Worm (Caenorhabditis elegans): ENCODE measurements around the gene C13E3.1.

The C13E3.1 gene

ce11 chrX:8911077-8911476 lies 18.2 kb downstream of the C13E3.1 start, which contains the start of gene cyn-8:
cyn-8 (plus strand) TSS chrX:8911293.
- peak; percentile 75 for TF ChIP-seq nhr-129 (tag; optimal IDR thresholded peaks at IDR 0.05)
- peak; percentile 18 for TF ChIP-seq crh-2 (tag; optimal IDR thresholded peaks at IDR 0.05)
- no peak for TF ChIP-seq egl-27 (tag; optimal IDR thresholded peaks at IDR 0.05)
- TF ChIP-seq C34F6.9 (tag; optimal IDR thresholded peaks at IDR 0.05) = peak; percentile 39
- TF ChIP-seq unc-55 (GFP tag; optimal IDR thresholded peaks at IDR 0.05) = peak; percentile 55
- TF ChIP-seq lin-11 (tag; optimal IDR thresholded peaks at IDR 0.05) = peak; percentile 33
- TF ChIP-seq ceh-82 (tag; optimal IDR thresholded peaks at IDR 0.05) = no peak

ce11 chrX:8917730-8918129 lies 24.8 kb downstream of the C13E3.1 start:
- TF ChIP-seq sem-4 (tag; optimal IDR thresholded peaks at IDR 0.05) (no peak), elt-1 (tag; optimal IDR thresholded peaks at IDR 0.05) (no peak), nhr-129 (tag; optimal IDR thresholded peaks at IDR 0.05) (no peak)

- TF ChIP-seq mab-5 (tag; optimal IDR thresholded peaks at IDR 0.05) (no peak), lin-13 (GFP tag; optimal IDR thresholded peaks at IDR 0.05) (no peak), ztf-11 (tag; optimal IDR thresholded peaks at IDR 0.05) (no peak), lsy-2 (tag; optimal IDR thresholded peaks at IDR 0.05) (peak in 1 of 2 experiments; percentile 8), sma-9 (GFP tag; optimal IDR thresholded peaks at IDR 0.05) (peak; percentile 35), sma-9 (tag; optimal IDR thresholded peaks at IDR 0.05) (no peak), unc-55 (GFP tag; optimal IDR thresholded peaks at IDR 0.05) (no peak), nhr-77 (tag; optimal IDR thresholded peaks at IDR 0.05) (no peak), ceh-82 (tag; optimal IDR thresholded peaks at IDR 0.05) (no peak), peb-1 (tag; optimal IDR thresholded peaks at IDR 0.05) (no peak), sem-4 (tag; optimal IDR thresholded peaks at IDR 0.05) (peak; percentile 63), nhr-11 (tag; optimal IDR thresholded peaks at IDR 0.05) (no peak), ztf-4 (tag; optimal IDR thresholded peaks at IDR 0.05) (no peak), mbf-1 (tag; optimal IDR thresholded peaks at IDR 0.05) (no peak), fos-1 (tag; optimal IDR thresholded peaks at IDR 0.05) (no peak), elt-3 (tag; optimal IDR thresholded peaks at IDR 0.05) (no peak), dmd-4 (tag; optimal IDR thresholded peaks at IDR 0.05) (no peak)
Measured at ce11 chrX:8918792-8919191, 25.9 kb downstream of the C13E3.1 start.

DNA sequence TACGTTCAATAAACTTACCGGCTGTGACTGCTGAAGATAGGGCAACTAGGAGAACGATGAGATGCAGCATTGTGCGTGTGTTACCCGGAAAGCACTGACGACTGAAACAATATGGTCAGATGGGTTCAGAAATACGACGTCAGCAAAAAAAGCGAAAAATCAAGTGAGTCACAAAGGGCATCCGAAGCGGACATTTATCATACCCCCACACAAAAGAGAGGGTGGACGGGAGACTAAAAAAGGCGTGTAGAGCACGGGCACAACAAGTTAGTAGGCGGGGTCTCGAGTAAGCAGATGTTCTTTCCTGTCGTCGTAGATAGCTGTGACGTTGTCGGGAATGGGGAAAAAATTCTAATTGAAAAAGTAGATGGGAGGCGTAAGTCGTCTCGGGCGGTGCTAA lies 26.4 kb downstream of the C13E3.1 start, which contains the start of gene nlp-14:
TSS of gene nlp-14 (minus strand) at position 101 of the 400 bp plus-strand sequence.
- TF ChIP-seq nhr-77 (tag; optimal IDR thresholded peaks at IDR 0.05) = no peak
- TF ChIP-seq ztf-4 (tag; optimal IDR thresholded peaks at IDR 0.05) = no peak
- TF ChIP-seq aly-2 (tag; optimal IDR thresholded peaks at IDR 0.05) = no peak
- no peak for TF ChIP-seq unc-55 (GFP tag; optimal IDR thresholded peaks at IDR 0.05)
- TF ChIP-seq unc-39 (tag; optimal IDR thresholded peaks at IDR 0.05) = no peak
- TF ChIP-seq blmp-1 (tag; optimal IDR thresholded peaks at IDR 0.05; ENCODE audit: insufficient read depth) = no peak
- TF ChIP-seq nhr-23 (tag; optimal IDR thresholded peaks at IDR 0.05) = no peak
- no peak for TF ChIP-seq R02D3.7 (tag; optimal IDR thresholded peaks at IDR 0.05)
- no peak for TF ChIP-seq lin-13 (GFP tag; optimal IDR thresholded peaks at IDR 0.05)
- no peak for TF ChIP-seq nhr-10 (tag; optimal IDR thresholded peaks at IDR 0.05)
- TF ChIP-seq nhr-237 (tag; optimal IDR thresholded peaks at IDR 0.05) = no peak
- TF ChIP-seq ztf-1 (GFP tag; conservative IDR thresholded peaks at IDR 0.05) = no peak
- no peak for TF ChIP-seq alr-1 (tag; optimal IDR thresholded peaks at IDR 0.05)
- no peak for TF ChIP-seq nhr-12 (tag; optimal IDR thresholded peaks at IDR 0.05)
- no peak for TF ChIP-seq nhr-25 (tag; optimal IDR thresholded peaks at IDR 0.05)
- no peak for TF ChIP-seq dmd-4 (tag; optimal IDR thresholded peaks at IDR 0.05)
- TF ChIP-seq ceh-82 (tag; optimal IDR thresholded peaks at IDR 0.05) = no peak

DNA sequence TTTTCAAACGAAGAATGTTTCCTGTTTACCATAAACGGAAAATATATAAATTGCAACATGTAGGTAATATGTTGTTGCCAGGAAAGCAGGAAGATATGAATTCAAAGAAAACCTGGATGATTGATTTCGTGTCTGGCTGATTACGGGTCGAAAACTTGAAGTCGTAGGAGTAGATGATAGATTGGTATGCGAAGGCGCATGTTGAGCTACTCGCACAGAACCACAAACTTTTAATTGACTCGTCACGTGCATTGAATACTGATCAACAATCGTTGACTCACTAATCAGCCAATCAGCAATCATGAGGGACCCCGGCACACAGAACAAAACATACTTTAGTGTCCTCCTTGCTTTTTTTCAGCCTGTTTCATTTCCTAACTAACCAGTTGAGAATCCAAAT lies 28.3 kb downstream of the C13E3.1 start:
- no peak for TF ChIP-seq Y55F3AM.14 (GFP tag; optimal IDR thresholded peaks at IDR 0.05)
- TF ChIP-seq ceh-16 (tag; optimal IDR thresholded peaks at IDR 0.05) = no peak
